Worm (Caenorhabditis elegans) whole organism, L4 larva: ENCODE results near the gene moc-6.

Source experiments
- ceh-28 ChIP-seq: fragments of 150-350 bp; optimal IDR thresholded peaks from 2 replicates; lab custom pipeline; 2014; ENCODE audit warnings: missing biosample characterization, missing genetic modification reagents, missing genetic modification characterization
- mxl-3 ChIP-seq: fragments of 200-800 bp; sonication (Bioruptor generic); optimal IDR thresholded peaks from 2 replicates; lab custom pipeline; 2018; ENCODE audit warnings: mild to moderate bottlenecking, missing genetic modification characterization, missing compliant biosample characterization
- nhr-28 ChIP-seq: fragments of 150-350 bp; optimal IDR thresholded peaks from 2 replicates; lab custom pipeline; 2014; ENCODE audit warnings: missing biosample characterization, missing genetic modification characterization
- nhr-76 ChIP-seq: fragments of 150-350 bp; optimal IDR thresholded peaks from 2 replicates; lab custom pipeline; 2014; ENCODE audit warnings: missing biosample characterization, missing genetic modification characterization
- unc-130 ChIP-seq: sonication (generic microtip); optimal IDR thresholded peaks from 2 replicates; lab custom pipeline; 2016; ENCODE audit warnings: missing genetic modification reagents, missing genetic modification characterization, missing compliant biosample characterization
- unc-39 ChIP-seq: sonication (generic microtip); optimal IDR thresholded peaks from 2 replicates; lab custom pipeline; 2017; ENCODE audit warnings: missing biosample characterization, missing genetic modification characterization

ce11 chrIII:5188426-5188825 is 7.4 kb upstream of the moc-6 start, which contains the start of gene K10D2.8:
- no peak for TF ChIP-seq ceh-28
- TF ChIP-seq nhr-28 (tag; lab: Kevin White, UChicago): no peak
- no peak for TF ChIP-seq nhr-76 (tag; lab: Kevin White, UChicago)
- no peak for TF ChIP-seq unc-39 (tag; lab: Kevin White, UChicago)
- TF ChIP-seq unc-130 (GFP tag; lab: Kevin White, UChicago): no peak
- TF ChIP-seq mxl-3 (GFP tag; lab: Kevin White, UChicago): no peak
